Worm (Caenorhabditis elegans) whole organism, L1 larva: Measurements from ENCODE around the gene cdd-1.
A peak's percentile ranks its signal among the peaks of the same experiment; 100 is the strongest.

Experiments
- C04F5.9 ChIP-seq: sonication (generic microtip); optimal IDR thresholded peaks from 2 replicates; lab custom pipeline; 2016; ENCODE audit warnings: missing genetic modification characterization, missing compliant biosample characterization
- C16A3.4 ChIP-seq: fragments of 150-350 bp; optimal IDR thresholded peaks from 2 replicates; lab custom pipeline; 2014; ENCODE audit warnings: missing biosample characterization, missing genetic modification characterization
- C34B4.2 ChIP-seq: sonication (generic microtip); optimal IDR thresholded peaks from 2 replicates; lab custom pipeline; 2017; ENCODE audit warnings: mild to moderate bottlenecking, missing genetic modification characterization, missing compliant biosample characterization
- F16B12.6 ChIP-seq: fragments of 150-350 bp; optimal IDR thresholded peaks from 2 replicates; lab custom pipeline; 2014; ENCODE audit warnings: missing biosample characterization, missing genetic modification characterization
- aly-2 ChIP-seq: fragments of 150-350 bp; optimal IDR thresholded peaks from 2 replicates; lab custom pipeline; 2014; ENCODE audit warnings: missing biosample characterization, missing genetic modification characterization
- ama-1 ChIP-seq: fragments of 150-350 bp; optimal IDR thresholded peaks from 2 replicates; lab custom pipeline; 2014
- blmp-1 ChIP-seq: fragments of 150-350 bp; optimal IDR thresholded peaks from 2 replicates; lab custom pipeline; 2014; ENCODE audit warnings: missing biosample characterization, missing genetic modification characterization
- ceh-63 ChIP-seq: fragments of 200-800 bp; sonication (Bioruptor generic); optimal IDR thresholded peaks from 2 replicates; lab custom pipeline; 2018; ENCODE audit warnings: mild to moderate bottlenecking, missing genetic modification characterization, missing compliant biosample characterization
- ceh-8 ChIP-seq: fragments of 200-800 bp; sonication (Bioruptor generic); optimal IDR thresholded peaks from 2 replicates; lab custom pipeline; 2018; ENCODE audit warnings: mild to moderate bottlenecking, missing genetic modification characterization, moderate library complexity, missing compliant biosample characterization
- ceh-82 ChIP-seq, 3 experiments: fragments of 150-350 bp in 1 of 3; sonication (generic microtip) in 2 of 3; optimal IDR thresholded peaks; 2 replicates each; lab custom pipeline; 2014 to 2017; ENCODE audit warnings: missing biosample characterization in 3 of 3, missing genetic modification characterization in 3 of 3
- ceh-88 ChIP-seq: fragments of 200-800 bp; sonication (Bioruptor generic); IDR thresholded peaks from 2 replicates; pipeline ENCODE4 v1.3.6; 2022; ENCODE audit warnings: missing genetic modification characterization, missing compliant biosample characterization
- dpl-1 ChIP-seq, 3 experiments: fragments of 150-350 bp in 2 of 3; sonication (generic microtip) in 1 of 3; optimal IDR thresholded peaks; 2 replicates each; lab custom pipeline; 2014 to 2017; ENCODE audit warnings: missing biosample characterization in 3 of 3, missing genetic modification characterization in 3 of 3, missing genetic modification reagents in 3 of 3
- dsc-1 ChIP-seq: sonication (generic microtip); optimal IDR thresholded peaks from 2 replicates; lab custom pipeline; 2016; ENCODE audit warnings: mild to moderate bottlenecking, missing genetic modification characterization, missing compliant biosample characterization
- efl-1 ChIP-seq, 4 experiments: fragments of 150-350 bp; optimal IDR thresholded peaks in 3 of 4; peaks in 1 of 4; 1 replicate in 1 of 4; 2 replicates in 3 of 4; lab custom pipeline; 2014; ENCODE audit warnings: missing biosample characterization in 2 of 4, missing genetic modification characterization in 2 of 4, missing genetic modification reagents in 2 of 4
- egl-13 ChIP-seq: sonication (generic microtip); optimal IDR thresholded peaks from 2 replicates; lab custom pipeline; 2016; ENCODE audit warnings: missing genotype, missing genetic modification reagents, missing genetic modification characterization, missing compliant biosample characterization
- elt-2 ChIP-seq: sonication (generic microtip); optimal IDR thresholded peaks from 2 replicates; lab custom pipeline; 2016; ENCODE audit warnings: missing genetic modification characterization, mild to moderate bottlenecking, inconsistent platforms, missing compliant biosample characterization, missing genetic modification reagents
- elt-3 ChIP-seq, 6 experiments: fragments of 150-350 bp in 1 of 6; sonication (generic microtip); optimal IDR thresholded peaks; 2 replicates each; lab custom pipeline; 2017 to 2018; ENCODE audit warnings: missing biosample characterization in 6 of 6, missing genetic modification characterization in 6 of 6, inconsistent platforms in 1 of 6
- ets-5 ChIP-seq: fragments of 200-800 bp; sonication (Bioruptor generic); IDR thresholded peaks from 2 replicates; pipeline ENCODE4 v1.3.6; 2022; ENCODE audit warnings: missing genetic modification characterization, missing compliant biosample characterization
- fkh-4 ChIP-seq: sonication (generic microtip); optimal IDR thresholded peaks from 2 replicates; lab custom pipeline; 2016; ENCODE audit warnings: missing compliant biosample characterization, missing genetic modification characterization, borderline replicate concordance
- fos-1 ChIP-seq: fragments of 150-350 bp; optimal IDR thresholded peaks from 2 replicates; lab custom pipeline; 2014; ENCODE audit warnings: missing biosample characterization, missing genetic modification characterization
- hpl-2 ChIP-seq: fragments of 150-350 bp; optimal IDR thresholded peaks from 2 replicates; lab custom pipeline; 2014; ENCODE audit warnings: missing biosample characterization, missing genetic modification reagents, missing genetic modification characterization
- irx-1 ChIP-seq: sonication (generic microtip); optimal IDR thresholded peaks from 2 replicates; lab custom pipeline; 2016; ENCODE audit warnings: missing genetic modification characterization, missing compliant biosample characterization
- isw-1 ChIP-seq: fragments of 200-800 bp; sonication (Bioruptor generic); IDR thresholded peaks from 2 replicates; pipeline ENCODE4 v1.3.6; 2022; ENCODE audit warnings: missing genetic modification characterization, missing compliant biosample characterization
- lin-13 ChIP-seq: fragments of 150-350 bp; optimal IDR thresholded peaks from 2 replicates; lab custom pipeline; 2014; ENCODE audit warnings: missing biosample characterization, missing genetic modification reagents, missing genetic modification characterization
- lin-39 ChIP-seq: fragments of 150-350 bp; optimal IDR thresholded peaks from 2 replicates; lab custom pipeline; 2014; ENCODE audit warnings: missing biosample characterization, missing genetic modification reagents, missing genetic modification characterization
- lir-3 ChIP-seq: sonication (generic microtip); optimal IDR thresholded peaks from 2 replicates; lab custom pipeline; 2016; ENCODE audit warnings: mild to moderate bottlenecking, missing genetic modification characterization, moderate library complexity, missing compliant biosample characterization; ENCODE audit not compliant: poor library complexity
- mab-9 ChIP-seq: fragments of 200-800 bp; sonication (Bioruptor generic); IDR thresholded peaks from 2 replicates; pipeline ENCODE4 v1.3.6; 2022; ENCODE audit warnings: missing genetic modification reagents, missing genetic modification characterization, missing compliant biosample characterization
- nhr-11 ChIP-seq: fragments of 150-350 bp; optimal IDR thresholded peaks from 2 replicates; lab custom pipeline; 2014; ENCODE audit warnings: missing biosample characterization, missing genetic modification characterization
- nhr-12 ChIP-seq: sonication (generic microtip); optimal IDR thresholded peaks from 2 replicates; lab custom pipeline; 2017; ENCODE audit warnings: missing biosample characterization, missing genetic modification characterization
- nhr-237 ChIP-seq: fragments of 150-350 bp; optimal IDR thresholded peaks from 2 replicates; lab custom pipeline; 2014; ENCODE audit warnings: missing biosample characterization, missing genetic modification characterization
- nhr-28 ChIP-seq: fragments of 150-350 bp; optimal IDR thresholded peaks from 2 replicates; lab custom pipeline; 2014; ENCODE audit warnings: missing biosample characterization, missing genetic modification characterization
- nhr-47 ChIP-seq: sonication (generic microtip); optimal IDR thresholded peaks from 2 replicates; lab custom pipeline; 2016; ENCODE audit warnings: mild to moderate bottlenecking, missing genetic modification characterization, moderate library complexity, missing compliant biosample characterization
- nhr-71 ChIP-seq: sonication (generic microtip); optimal IDR thresholded peaks from 2 replicates; lab custom pipeline; 2016; ENCODE audit warnings: mild to moderate bottlenecking, missing genetic modification characterization, moderate library complexity, missing compliant biosample characterization
- nhr-76 ChIP-seq: sonication (generic microtip); optimal IDR thresholded peaks from 2 replicates; lab custom pipeline; 2017; ENCODE audit warnings: missing biosample characterization, missing genetic modification characterization
- nhr-77 ChIP-seq: fragments of 150-350 bp; optimal IDR thresholded peaks from 2 replicates; lab custom pipeline; 2014; ENCODE audit warnings: missing biosample characterization, missing genetic modification characterization
- nhr-85 ChIP-seq: sonication (generic microtip); peaks from one replicate; lab custom pipeline; 2016; ENCODE audit warnings: missing genetic modification characterization, inconsistent platforms, missing compliant biosample characterization
- pag-3 ChIP-seq: sonication (generic microtip); optimal IDR thresholded peaks from 2 replicates; lab custom pipeline; 2017; ENCODE audit warnings: missing genetic modification characterization, mild to moderate bottlenecking, missing compliant biosample characterization, antibody characterized with exemption, borderline replicate concordance; ENCODE audit not compliant: insufficient read depth
- pax-3 ChIP-seq: fragments of 200-800 bp; sonication (Bioruptor generic); optimal IDR thresholded peaks from 2 replicates; lab custom pipeline; 2018; ENCODE audit warnings: mild to moderate bottlenecking, missing genetic modification characterization, moderate library complexity, missing compliant biosample characterization
- rnt-1 ChIP-seq: sonication (generic microtip); optimal IDR thresholded peaks from 2 replicates; lab custom pipeline; 2016; ENCODE audit warnings: mild to moderate bottlenecking, missing genetic modification characterization, moderate library complexity, missing compliant biosample characterization
- skn-1 ChIP-seq: fragments of 150-350 bp; optimal IDR thresholded peaks from 2 replicates; lab custom pipeline; 2014; ENCODE audit warnings: missing biosample characterization, missing genetic modification characterization
- snpc-4 ChIP-seq: fragments of 150-350 bp; optimal IDR thresholded peaks from 2 replicates; lab custom pipeline; 2014; ENCODE audit warnings: missing biosample characterization, missing genetic modification characterization
- snu-23 ChIP-seq: sonication (generic microtip); optimal IDR thresholded peaks from 2 replicates; lab custom pipeline; 2016; ENCODE audit warnings: missing genetic modification characterization, missing compliant biosample characterization
- sox-4 ChIP-seq: sonication (generic microtip); optimal IDR thresholded peaks from 2 replicates; lab custom pipeline; 2016; ENCODE audit warnings: missing genetic modification characterization, missing compliant biosample characterization
- sptf-1 ChIP-seq: fragments of 150-350 bp; optimal IDR thresholded peaks from 2 replicates; lab custom pipeline; 2014; ENCODE audit warnings: missing biosample characterization, missing genetic modification characterization
- sup-37 ChIP-seq: fragments of 200-800 bp; sonication (Bioruptor generic); optimal IDR thresholded peaks from 2 replicates; lab custom pipeline; 2018; ENCODE audit warnings: mild to moderate bottlenecking, missing genetic modification characterization, missing compliant biosample characterization
- tbx-2 ChIP-seq: sonication (generic microtip); optimal IDR thresholded peaks from 2 replicates; lab custom pipeline; 2016; ENCODE audit warnings: missing genetic modification characterization, missing compliant biosample characterization
- tlp-1 ChIP-seq: fragments of 150-350 bp; optimal IDR thresholded peaks from 2 replicates; lab custom pipeline; 2014; ENCODE audit warnings: missing biosample characterization, missing genetic modification characterization
- unc-130 ChIP-seq: fragments of 150-350 bp; optimal IDR thresholded peaks from 2 replicates; lab custom pipeline; 2017; ENCODE audit warnings: missing biosample characterization, missing genetic modification characterization, inconsistent platforms
- unc-62 ChIP-seq: fragments of 150-350 bp; optimal IDR thresholded peaks from 2 replicates; lab custom pipeline; 2014; ENCODE audit warnings: missing biosample characterization, missing genetic modification reagents, missing genetic modification characterization
- vab-15 ChIP-seq: sonication (generic microtip); optimal IDR thresholded peaks from 2 replicates; lab custom pipeline; 2017; ENCODE audit warnings: missing genotype, mild to moderate bottlenecking, missing genetic modification characterization, missing compliant biosample characterization
- zip-4 ChIP-seq: fragments of 200-800 bp; sonication (Bioruptor generic); optimal IDR thresholded peaks from 2 replicates; lab custom pipeline; 2018; ENCODE audit warnings: mild to moderate bottlenecking, missing genetic modification characterization, moderate library complexity, missing compliant biosample characterization
- ztf-11 ChIP-seq, 2 experiments: sonication (generic microtip); optimal IDR thresholded peaks; 2 replicates each; lab custom pipeline; 2016 to 2017; ENCODE audit warnings: missing genetic modification characterization in 2 of 2, missing biosample characterization in 1 of 2, missing compliant biosample characterization in 1 of 2
- ztf-4 ChIP-seq: fragments of 150-350 bp; optimal IDR thresholded peaks from 2 replicates; lab custom pipeline; 2014; ENCODE audit warnings: missing biosample characterization, missing genetic modification characterization

Gene cdd-1

ce11 chrX:8238639-8239055, 27.7 kb upstream of the cdd-1 start (continued):
- TF ChIP-seq nhr-11 (tag; lab: Kevin White, UChicago) (no peak), tlp-1 (peak; percentile 38), lin-13 (GFP tag; lab: Kevin White, UChicago) (peak; percentile 7), zip-4 (GFP tag; lab: Kevin White, UChicago) (no peak), fkh-4 (no peak), lin-39 (tag; lab: Kevin White, UChicago) (no peak), nhr-237 (no peak), unc-130 (tag; lab: Kevin White, UChicago) (no peak), ama-1 (lab: Kevin White, UChicago) (no peak), pag-3 (peak; percentile 43), nhr-76 (no peak), ceh-82 (tag; optimal IDR thresholded peaks at IDR 0.05; lab: Kevin White, UChicago) (no peak), sox-4 (no peak), C04F5.9 (no peak), nhr-47 (tag; lab: Kevin White, UChicago) (peak; percentile 54), ceh-63 (GFP tag; lab: Kevin White, UChicago) (no peak), skn-1 (peak; percentile 35), elt-3 (tag; optimal IDR thresholded peaks at IDR 0.05; lab: Kevin White, UChicago) (peak in 2 of 6 experiments; percentile 71 to 92), unc-62 (no peak), irx-1 (tag; lab: Kevin White, UChicago) (no peak), ets-5 (GFP tag; lab: Robert Waterston, UW) (no peak), C34B4.2 (tag; lab: Kevin White, UChicago) (no peak), pax-3 (tag; lab: Kevin White, UChicago) (no peak), ztf-4 (tag; lab: Kevin White, UChicago) (no peak), isw-1 (GFP tag; lab: Robert Waterston, UW) (no peak), elt-2 (tag; lab: Kevin White, UChicago) (peak; percentile 83), ceh-8 (GFP tag; lab: Kevin White, UChicago) (no peak), nhr-28 (tag; lab: Kevin White, UChicago) (no peak), snu-23 (GFP tag; lab: Kevin White, UChicago) (peak; percentile 84), egl-13 (no peak), fos-1 (tag; lab: Kevin White, UChicago) (no peak), C16A3.4 (tag; lab: Kevin White, UChicago) (no peak), nhr-71 (tag; lab: Kevin White, UChicago) (peak; percentile 80), hpl-2 (no peak), efl-1 (optimal IDR thresholded peaks at IDR 0.05; lab: Kevin White, UChicago) (peak in 1 of 2 experiments; percentile 26), efl-1 (GFP tag; optimal IDR thresholded peaks at IDR 0.05 in 1 of 2; lab: Kevin White, UChicago) (peak in 1 of 2 experiments; percentile 94), sptf-1 (tag; lab: Kevin White, UChicago) (no peak), lir-3 (tag; lab: Kevin White, UChicago) (peak; percentile 3), blmp-1 (tag; lab: Kevin White, UChicago) (peak; percentile 72), dpl-1 (GFP tag; optimal IDR thresholded peaks at IDR 0.05; lab: Kevin White, UChicago) (peak in 1 of 3 experiments; percentile 23), vab-15 (tag; lab: Kevin White, UChicago) (peak; percentile 66), ceh-88 (GFP tag; lab: Robert Waterston, UW) (peak; percentile 22; the same call in 1 of the 2 replicates), F16B12.6 (tag; lab: Kevin White, UChicago) (no peak), snpc-4 (tag; lab: Kevin White, UChicago) (no peak), dsc-1 (tag; lab: Kevin White, UChicago) (no peak), rnt-1 (tag; lab: Kevin White, UChicago) (no peak), ztf-11 (tag; optimal IDR thresholded peaks at IDR 0.05; lab: Kevin White, UChicago) (no peak), nhr-12 (tag; lab: Kevin White, UChicago) (no peak), aly-2 (tag; lab: Kevin White, UChicago) (no peak), nhr-85 (tag; lab: Kevin White, UChicago) (peak; percentile 98), mab-9 (GFP tag; lab: Robert Waterston, UW) (no peak), sup-37 (GFP tag; lab: Kevin White, UChicago) (no peak), nhr-77 (tag; lab: Kevin White, UChicago) (no peak), tbx-2 (tag; lab: Kevin White, UChicago) (peak; percentile 65)
